Worm (Caenorhabditis elegans) whole organism, L2 larva: ENCODE measurements around the gene T10B5.8.

Experiments used
- ZK546.5 ChIP-seq: sonication (generic microtip); optimal IDR thresholded peaks from 2 replicates; lab custom pipeline; 2017; ENCODE audit warnings: missing biosample characterization, missing genetic modification characterization
- ceh-82 ChIP-seq: fragments of 150-350 bp; optimal IDR thresholded peaks from 2 replicates; lab custom pipeline; 2014; ENCODE audit warnings: missing biosample characterization, missing genetic modification characterization
- elt-3 ChIP-seq: sonication (generic microtip); optimal IDR thresholded peaks from 2 replicates; lab custom pipeline; 2017; ENCODE audit warnings: missing biosample characterization, missing genetic modification characterization
- fos-1 ChIP-seq: fragments of 150-350 bp; optimal IDR thresholded peaks from 2 replicates; lab custom pipeline; 2014; ENCODE audit warnings: missing biosample characterization, missing genetic modification characterization
- lin-39 ChIP-seq: fragments of 150-350 bp; optimal IDR thresholded peaks from 2 replicates; lab custom pipeline; 2014; ENCODE audit warnings: missing biosample characterization, missing genetic modification reagents, missing genetic modification characterization
- mab-5 ChIP-seq: fragments of 150-350 bp; optimal IDR thresholded peaks from 2 replicates; lab custom pipeline; 2014; ENCODE audit warnings: missing biosample characterization, missing genetic modification characterization
- snpc-4 ChIP-seq: fragments of 150-350 bp; optimal IDR thresholded peaks from 2 replicates; lab custom pipeline; 2014; ENCODE audit warnings: missing biosample characterization, missing genetic modification characterization
- ztf-4 ChIP-seq: fragments of 150-350 bp; optimal IDR thresholded peaks from 2 replicates; lab custom pipeline; 2014; ENCODE audit warnings: missing biosample characterization, missing genetic modification characterization

DNA sequence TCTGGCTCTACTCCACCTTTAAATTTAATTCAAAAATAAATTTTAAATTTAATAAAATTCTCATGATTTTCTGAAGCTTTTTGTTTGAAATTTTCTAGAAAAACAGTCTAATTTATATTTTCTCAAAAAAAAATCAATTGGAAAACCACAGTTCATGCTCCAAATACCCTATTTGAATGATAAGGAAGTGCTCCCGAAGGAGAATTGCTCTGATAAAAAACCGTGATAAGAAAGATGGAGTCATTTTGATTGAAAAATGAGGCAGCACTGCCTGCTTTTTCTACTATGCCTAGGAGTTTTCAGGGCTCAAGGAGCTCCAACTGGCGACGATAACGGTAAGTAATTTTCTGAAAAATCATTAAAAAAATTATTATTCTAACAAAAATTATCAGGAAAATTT, 4.1 kb downstream of the T10B5.8 start, which contains the start of gene T10B5.7:
- TF ChIP-seq elt-3 (tag; lab: Kevin White, UChicago), result no peak
- no peak for TF ChIP-seq ztf-4
- no peak for TF ChIP-seq mab-5 (tag; lab: Kevin White, UChicago)
- TF ChIP-seq snpc-4 (tag; lab: Kevin White, UChicago), result no peak
- TF ChIP-seq ceh-82 (tag; lab: Kevin White, UChicago), result no peak
- TF ChIP-seq ZK546.5, result no peak
- peak; percentile 86 for TF ChIP-seq fos-1
- no peak for TF ChIP-seq lin-39 (tag; lab: Kevin White, UChicago)
